Worm (Caenorhabditis elegans) whole organism, young adult: ENCODE results near the gene C31C9.6.

Source experiments
- B0019.2 ChIP-seq: fragments of 200-800 bp; sonication (Bioruptor generic); conservative IDR thresholded peaks from 2 replicates; pipeline ENCODE4 v1.3.6; 2022; ENCODE audit warnings: missing genetic modification reagents, missing genetic modification characterization, missing compliant biosample characterization
- B0035.1 ChIP-seq: sonication (generic microtip); optimal IDR thresholded peaks from 2 replicates; lab custom pipeline; 2016; ENCODE audit warnings: missing genetic modification characterization, mild to moderate bottlenecking, missing compliant biosample characterization, missing genotype, missing genetic modification reagents
- B0336.3 ChIP-seq: fragments of 200-800 bp; sonication (Bioruptor generic); IDR thresholded peaks from 2 replicates; pipeline ENCODE4 v1.3.6; 2022; ENCODE audit warnings: missing genetic modification characterization, missing compliant biosample characterization
- F22D6.2 ChIP-seq: sonication (generic microtip); optimal IDR thresholded peaks from 2 replicates; lab custom pipeline; 2016; ENCODE audit warnings: mild to moderate bottlenecking, missing genetic modification characterization, missing compliant biosample characterization
- F23B12.7 ChIP-seq: sonication (generic microtip); optimal IDR thresholded peaks from 2 replicates; lab custom pipeline; 2017; ENCODE audit warnings: missing genetic modification characterization, mild to moderate bottlenecking, missing compliant biosample characterization, antibody characterized with exemption, moderate library complexity; ENCODE audit not compliant: insufficient read depth
- F49E8.2 ChIP-seq: sonication (generic microtip); optimal IDR thresholded peaks from 3 replicates; lab custom pipeline; 2017; ENCODE audit warnings: missing genetic modification characterization, mild to moderate bottlenecking, missing compliant biosample characterization, antibody characterized with exemption, moderate library complexity; ENCODE audit not compliant: insufficient read depth
- F57A8.1 ChIP-seq: fragments of 200-800 bp; sonication (Bioruptor generic); optimal IDR thresholded peaks from 2 replicates; lab custom pipeline; 2018; ENCODE audit warnings: mild to moderate bottlenecking, missing genetic modification characterization, moderate library complexity, missing compliant biosample characterization
- K11D2.4 ChIP-seq: fragments of 200-800 bp; sonication (Bioruptor generic); IDR thresholded peaks from 2 replicates; pipeline ENCODE4 v1.3.6; 2022; ENCODE audit warnings: missing genetic modification reagents, missing genetic modification characterization, missing compliant biosample characterization
- T07F8.4 ChIP-seq: sonication (generic microtip); optimal IDR thresholded peaks from 2 replicates; lab custom pipeline; 2016; ENCODE audit warnings: mild to moderate bottlenecking, missing genetic modification characterization, moderate library complexity, missing compliant biosample characterization
- Y53G8AR.9 ChIP-seq: fragments of 200-800 bp; sonication (Bioruptor generic); conservative IDR thresholded peaks from 2 replicates; pipeline ENCODE4 v1.3.6; 2022; ENCODE audit warnings: missing genetic modification reagents, missing genetic modification characterization, missing compliant biosample characterization
- Y56A3A.18 ChIP-seq: fragments of 200-800 bp; sonication (Bioruptor generic); IDR thresholded peaks from 2 replicates; pipeline ENCODE4 v1.3.6; 2022; ENCODE audit warnings: missing genetic modification reagents, missing genetic modification characterization, missing compliant biosample characterization
- Y79H2A.3 ChIP-seq: fragments of 200-800 bp; sonication (Bioruptor generic); conservative IDR thresholded peaks from 2 replicates; pipeline ENCODE4 v1.3.6; 2022; ENCODE audit warnings: missing genetic modification reagents, missing genetic modification characterization, missing compliant biosample characterization
- aptf-2 ChIP-seq: fragments of 200-800 bp; sonication (Bioruptor generic); conservative IDR thresholded peaks from 2 replicates; pipeline ENCODE4 v1.3.6; 2022; ENCODE audit warnings: missing genetic modification reagents, missing genetic modification characterization, missing compliant biosample characterization
- aptf-3 ChIP-seq: fragments of 200-800 bp; sonication (Bioruptor generic); IDR thresholded peaks from 2 replicates; pipeline ENCODE4 v1.3.6; 2022; ENCODE audit warnings: missing genetic modification characterization, missing compliant biosample characterization
- atf-7 ChIP-seq: sonication (generic microtip); optimal IDR thresholded peaks from 2 replicates; lab custom pipeline; 2017; ENCODE audit warnings: mild to moderate bottlenecking, missing genetic modification characterization, missing compliant biosample characterization
- ccch-3 ChIP-seq: fragments of 200-800 bp; sonication (Bioruptor generic); optimal IDR thresholded peaks from 2 replicates; lab custom pipeline; 2018; ENCODE audit warnings: mild to moderate bottlenecking, missing genetic modification characterization, missing compliant biosample characterization
- ceh-58 ChIP-seq: fragments of 200-800 bp; sonication (Bioruptor generic); IDR thresholded peaks from 2 replicates; pipeline ENCODE4 v1.3.6; 2022; ENCODE audit warnings: missing genetic modification characterization, missing compliant biosample characterization
- egl-18 ChIP-seq: fragments of 200-800 bp; sonication (Bioruptor generic); IDR thresholded peaks from 2 replicates; pipeline ENCODE4 v1.3.6; 2022; ENCODE audit warnings: missing genetic modification reagents, missing genetic modification characterization, missing compliant biosample characterization
- egrh-3 ChIP-seq: fragments of 200-800 bp; sonication (Bioruptor generic); IDR thresholded peaks from 2 replicates; pipeline ENCODE4 v1.3.6; 2022; ENCODE audit warnings: missing genetic modification reagents, missing genetic modification characterization, missing compliant biosample characterization
- ets-4 ChIP-seq: fragments of 200-800 bp; sonication (Bioruptor generic); optimal IDR thresholded peaks from 2 replicates; lab custom pipeline; 2018; ENCODE audit warnings: mild to moderate bottlenecking, missing genetic modification characterization, missing compliant biosample characterization
- fkh-3 ChIP-seq: sonication (generic microtip); optimal IDR thresholded peaks from 2 replicates; lab custom pipeline; 2016; ENCODE audit warnings: mild to moderate bottlenecking, missing genetic modification characterization, missing compliant biosample characterization
- hsf-1 ChIP-seq: fragments of 200-800 bp; sonication (Bioruptor generic); IDR thresholded peaks from 2 replicates; pipeline ENCODE4 v1.3.6; 2022; ENCODE audit warnings: missing genetic modification reagents, missing genetic modification characterization, missing compliant biosample characterization
- madf-3 ChIP-seq: fragments of 200-800 bp; sonication (Bioruptor generic); IDR thresholded peaks from 2 replicates; pipeline ENCODE4 v1.3.6; 2022; ENCODE audit warnings: missing genetic modification reagents, missing genetic modification characterization, missing compliant biosample characterization
- nfyb-1 ChIP-seq: fragments of 200-800 bp; sonication (Bioruptor generic); IDR thresholded peaks from 2 replicates; pipeline ENCODE4 v1.3.6; 2022; ENCODE audit warnings: missing genetic modification reagents, missing genetic modification characterization, missing compliant biosample characterization
- nhr-27 ChIP-seq: fragments of 200-800 bp; sonication (Bioruptor generic); optimal IDR thresholded peaks from 2 replicates; lab custom pipeline; 2018; ENCODE audit warnings: mild to moderate bottlenecking, missing genetic modification characterization, moderate library complexity, missing compliant biosample characterization
- pbrm-1 ChIP-seq: fragments of 200-800 bp; sonication (Bioruptor generic); IDR thresholded peaks from 2 replicates; pipeline ENCODE4 v1.3.6; 2022; ENCODE audit warnings: missing genetic modification reagents, missing genetic modification characterization, missing compliant biosample characterization
- rec-8 ChIP-seq, 2 experiments: sonication (generic microtip); optimal IDR thresholded peaks; 2 replicates each; lab custom pipeline; 2016; ENCODE audit warnings: mild to moderate bottlenecking in 2 of 2, missing genetic modification characterization in 2 of 2, missing genetic modification reagents in 2 of 2, missing genotype in 2 of 2, missing biosample characterization in 1 of 2, missing compliant biosample characterization in 1 of 2, moderate library complexity in 1 of 2
- rpc-1 ChIP-seq, 2 experiments: fragments of 150-350 bp in 1 of 2; sonication (generic microtip) in 1 of 2; optimal IDR thresholded peaks; 2 replicates each; lab custom pipeline; 2014 to 2018; ENCODE audit warnings: missing biosample characterization in 1 of 2, missing genetic modification characterization in 1 of 2, missing genetic modification reagents in 1 of 2, missing genotype in 1 of 2
- sdz-38 ChIP-seq: sonication (generic microtip); optimal IDR thresholded peaks from 2 replicates; lab custom pipeline; 2016; ENCODE audit warnings: missing genotype, missing genetic modification characterization, missing compliant biosample characterization
- tbp1 ChIP-seq: fragments of 200-800 bp; sonication (Bioruptor generic); optimal IDR thresholded peaks from 2 replicates; lab custom pipeline; 2018; ENCODE audit warnings: mild to moderate bottlenecking, missing genetic modification characterization, missing compliant biosample characterization
- tbx-9 ChIP-seq: sonication (generic microtip); optimal IDR thresholded peaks from 2 replicates; lab custom pipeline; 2016; ENCODE audit warnings: borderline replicate concordance, missing genetic modification characterization, inconsistent platforms, missing compliant biosample characterization
- unc-130 ChIP-seq: sonication (generic microtip); optimal IDR thresholded peaks from 2 replicates; lab custom pipeline; 2016; ENCODE audit warnings: missing genetic modification reagents, missing genetic modification characterization, missing compliant biosample characterization
- zfh-2 ChIP-seq: fragments of 200-800 bp; sonication (Bioruptor generic); conservative IDR thresholded peaks from 2 replicates; pipeline ENCODE4 v1.3.6; 2022; ENCODE audit warnings: missing genetic modification reagents, missing genetic modification characterization, missing compliant biosample characterization

C31C9.6 gene

ce11 chrII:13637941-13638489 lies 23.9 kb downstream of the C31C9.6 start, which contains the start of gene phdh-1 (continued):
- TF ChIP-seq ccch-3 (GFP tag; lab: Kevin White, UChicago) (no peak), F22D6.2 (no peak), F57A8.1 (peak; percentile 23), T07F8.4 (no peak), ceh-58 (GFP tag; lab: Robert Waterston, UW) (no peak), sdz-38 (tag; lab: Kevin White, UChicago) (no peak), rec-8 (tag; optimal IDR thresholded peaks at IDR 0.05; lab: Kevin White, UChicago) (no peak), zfh-2 (GFP tag; lab: Robert Waterston, UW) (peak; percentile 40; the same call in 1 of the 2 replicates), rpc-1 (optimal IDR thresholded peaks at IDR 0.05; lab: Kevin White, UChicago) (no peak), rpc-1 (tag; optimal IDR thresholded peaks at IDR 0.05; lab: Kevin White, UChicago) (no peak), hsf-1 (GFP tag; lab: Robert Waterston, UW) (no peak)

ce11 chrII:13637464-13637863 lies 24.4 kb downstream of the C31C9.6 start:
- TF ChIP-seq aptf-2 (GFP tag; lab: Robert Waterston, UW) = no peak
- TF ChIP-seq atf-7 = no peak
- no peak for TF ChIP-seq madf-3 (GFP tag; lab: Robert Waterston, UW)
- TF ChIP-seq Y79H2A.3 (GFP tag; lab: Robert Waterston, UW) = no peak
- TF ChIP-seq tbx-9 (tag; lab: Kevin White, UChicago) = no peak
- no peak for TF ChIP-seq pbrm-1
- TF ChIP-seq F22D6.2 = no peak
- TF ChIP-seq F23B12.7 (tag; lab: Kevin White, UChicago) = no peak
- TF ChIP-seq egl-18 (GFP tag; lab: Robert Waterston, UW) = no peak
- no peak for TF ChIP-seq ccch-3 (GFP tag; lab: Kevin White, UChicago)
- TF ChIP-seq tbp1 (GFP tag; lab: Kevin White, UChicago) = no peak
- TF ChIP-seq nhr-27 (tag; lab: Kevin White, UChicago) = no peak
- peak; percentile 36; the same call in 1 of the 2 replicates for TF ChIP-seq egrh-3
- peak; percentile 50; the same call in 1 of the 2 replicates for TF ChIP-seq zfh-2 (GFP tag; lab: Robert Waterston, UW)
- TF ChIP-seq B0336.3 (GFP tag; lab: Robert Waterston, UW) = no peak
- TF ChIP-seq F49E8.2 (tag; lab: Kevin White, UChicago) = no peak
- no peak for TF ChIP-seq nfyb-1 (GFP tag; lab: Robert Waterston, UW)

ce11 chrII:13636596-13636995 lies 25.3 kb downstream of the C31C9.6 start:
- TF ChIP-seq B0019.2 (GFP tag; lab: Robert Waterston, UW) (no peak), F57A8.1 (no peak), K11D2.4 (0 out of 2 replicates have a peak, but pooled peaks have one; percentile 11), Y56A3A.18 (GFP tag; lab: Robert Waterston, UW) (0 out of 2 replicates have a peak, but pooled peaks have one; percentile 38), Y53G8AR.9 (GFP tag; lab: Robert Waterston, UW) (peak; percentile 67), ets-4 (GFP tag; lab: Kevin White, UChicago) (no peak), unc-130 (GFP tag; lab: Kevin White, UChicago) (no peak), fkh-3 (tag; lab: Kevin White, UChicago) (no peak)
- TF ChIP-seq, all 124 proteins: peak for 3

ce11 chrII:13632238-13632637 lies 29.7 kb downstream of the C31C9.6 start, which contains the start of gene tag-10:
TSS of gene tag-10 (plus strand) at chrII:13632584.
- TF ChIP-seq fkh-3 (tag; lab: Kevin White, UChicago) = no peak
- no peak for TF ChIP-seq B0035.1 (tag; lab: Kevin White, UChicago)
- TF ChIP-seq aptf-3 = no peak
- TF ChIP-seq, all 124 proteins: peak for 0
